Worm (Caenorhabditis elegans) whole organism, mixed stage, embryonic: ENCODE measurements around the gene R02F2.4.

Experiments used
- M03D4.4 ChIP-seq: sonication (generic microtip); optimal IDR thresholded peaks from 2 replicates; lab custom pipeline; 2017; ENCODE audit warnings: mild to moderate bottlenecking, missing genetic modification characterization, missing compliant biosample characterization
- bed-3 ChIP-seq: fragments of 200-800 bp; sonication (Bioruptor generic); optimal IDR thresholded peaks from 3 replicates; lab custom pipeline; 2018; ENCODE audit warnings: mild to moderate bottlenecking, missing genetic modification characterization, moderate library complexity, missing compliant biosample characterization
- blmp-1 ChIP-seq: fragments of 150-350 bp; optimal IDR thresholded peaks from 2 replicates; lab custom pipeline; 2014; ENCODE audit warnings: missing biosample characterization, missing genetic modification characterization
- ceh-39 ChIP-seq: fragments of 150-350 bp; optimal IDR thresholded peaks from 2 replicates; lab custom pipeline; 2014; ENCODE audit warnings: missing biosample characterization, missing genetic modification characterization
- ceh-83 ChIP-seq: fragments of 200-800 bp; sonication (Bioruptor generic); optimal IDR thresholded peaks from 2 replicates; lab custom pipeline; 2018; ENCODE audit warnings: mild to moderate bottlenecking, missing genetic modification characterization, missing compliant biosample characterization
- ces-1 ChIP-seq: fragments of 150-350 bp; optimal IDR thresholded peaks from 2 replicates; lab custom pipeline; 2014; ENCODE audit warnings: missing biosample characterization, missing genetic modification reagents, missing genetic modification characterization
- cnd-1 ChIP-seq: fragments of 200-800 bp; sonication (Bioruptor generic); optimal IDR thresholded peaks from 2 replicates; lab custom pipeline; 2018; ENCODE audit warnings: mild to moderate bottlenecking, missing genetic modification characterization, missing compliant biosample characterization
- drap-1 ChIP-seq: fragments of 200-800 bp; sonication (Bioruptor generic); optimal IDR thresholded peaks from 3 replicates; lab custom pipeline; 2018; ENCODE audit warnings: mild to moderate bottlenecking, missing genetic modification characterization, missing compliant biosample characterization
- elt-1 ChIP-seq: sonication (generic microtip); optimal IDR thresholded peaks from 2 replicates; lab custom pipeline; 2017; ENCODE audit warnings: missing genetic modification characterization, mild to moderate bottlenecking, missing compliant biosample characterization, antibody characterized with exemption, moderate library complexity, borderline replicate concordance; ENCODE audit not compliant: insufficient read depth
- elt-3 ChIP-seq: fragments of 150-350 bp; optimal IDR thresholded peaks from 2 replicates; lab custom pipeline; 2014; ENCODE audit warnings: missing biosample characterization, missing genetic modification characterization
- flh-1 ChIP-seq: fragments of 200-800 bp; sonication (Bioruptor generic); optimal IDR thresholded peaks from 2 replicates; lab custom pipeline; 2018; ENCODE audit warnings: mild to moderate bottlenecking, missing genetic modification characterization, moderate library complexity, missing compliant biosample characterization
- ham-2 ChIP-seq: fragments of 200-800 bp; sonication (Bioruptor generic); optimal IDR thresholded peaks from 2 replicates; lab custom pipeline; 2018; ENCODE audit warnings: mild to moderate bottlenecking, missing genetic modification characterization, missing compliant biosample characterization
- hlh-1 ChIP-seq: fragments of 150-350 bp; optimal IDR thresholded peaks from 2 replicates; lab custom pipeline; 2014; ENCODE audit warnings: missing biosample characterization, missing genetic modification reagents, missing genetic modification characterization
- lin-13 ChIP-seq: fragments of 150-350 bp; optimal IDR thresholded peaks from 2 replicates; lab custom pipeline; 2014; ENCODE audit warnings: missing biosample characterization, missing genetic modification characterization
- lin-32 ChIP-seq: fragments of 200-800 bp; sonication (Bioruptor generic); optimal IDR thresholded peaks from 2 replicates; lab custom pipeline; 2018; ENCODE audit warnings: mild to moderate bottlenecking, missing genetic modification characterization, missing compliant biosample characterization
- lsy-2 ChIP-seq: fragments of 150-350 bp; optimal IDR thresholded peaks from 2 replicates; lab custom pipeline; 2014; ENCODE audit warnings: missing biosample characterization, missing genetic modification characterization
- mab-5 ChIP-seq: fragments of 150-350 bp; optimal IDR thresholded peaks from 2 replicates; lab custom pipeline; 2014; ENCODE audit warnings: missing biosample characterization, missing genetic modification characterization
- mep-1 ChIP-seq: fragments of 150-350 bp; optimal IDR thresholded peaks from 2 replicates; lab custom pipeline; 2017; ENCODE audit warnings: missing biosample characterization, missing genetic modification reagents, missing genetic modification characterization, inconsistent platforms
- mls-2 ChIP-seq: sonication (generic microtip); optimal IDR thresholded peaks from 2 replicates; lab custom pipeline; 2016; ENCODE audit warnings: mild to moderate bottlenecking, missing genetic modification characterization, moderate library complexity, missing compliant biosample characterization
- nhr-12 ChIP-seq: fragments of 150-350 bp; optimal IDR thresholded peaks from 2 replicates; lab custom pipeline; 2014; ENCODE audit warnings: missing biosample characterization, missing genetic modification characterization
- nhr-2 ChIP-seq: fragments of 150-350 bp; optimal IDR thresholded peaks from 2 replicates; lab custom pipeline; 2014; ENCODE audit warnings: missing biosample characterization, missing genetic modification characterization
- nhr-237 ChIP-seq: fragments of 150-350 bp; optimal IDR thresholded peaks from 2 replicates; lab custom pipeline; 2014; ENCODE audit warnings: missing biosample characterization, missing genetic modification characterization
- nhr-28 ChIP-seq: fragments of 150-350 bp; optimal IDR thresholded peaks from 2 replicates; lab custom pipeline; 2014; ENCODE audit warnings: missing biosample characterization, missing genetic modification characterization
- nhr-76 ChIP-seq: sonication (generic microtip); optimal IDR thresholded peaks from 2 replicates; lab custom pipeline; 2017; ENCODE audit warnings: missing biosample characterization, missing genetic modification characterization
- pha-4 ChIP-seq: fragments of 150-350 bp; optimal IDR thresholded peaks from 2 replicates; lab custom pipeline; 2018; ENCODE audit warnings: missing biosample characterization, missing genetic modification reagents, missing genetic modification characterization
- sem-2 ChIP-seq: fragments of 200-800 bp; sonication (Bioruptor generic); optimal IDR thresholded peaks from 2 replicates; lab custom pipeline; 2018; ENCODE audit warnings: mild to moderate bottlenecking, missing genetic modification characterization, missing compliant biosample characterization
- snpc-4 ChIP-seq: fragments of 150-350 bp; optimal IDR thresholded peaks from 2 replicates; lab custom pipeline; 2014; ENCODE audit warnings: missing biosample characterization, missing genetic modification characterization
- sptf-1 ChIP-seq: sonication (generic microtip); optimal IDR thresholded peaks from 2 replicates; lab custom pipeline; 2017; ENCODE audit warnings: mild to moderate bottlenecking, missing genetic modification characterization, moderate library complexity, missing compliant biosample characterization
- tbx-8 ChIP-seq: fragments of 200-800 bp; sonication (Bioruptor generic); optimal IDR thresholded peaks from 2 replicates; lab custom pipeline; 2018; ENCODE audit warnings: mild to moderate bottlenecking, missing genetic modification characterization, moderate library complexity, missing compliant biosample characterization
- unc-120 ChIP-seq: sonication (generic microtip); optimal IDR thresholded peaks from 2 replicates; lab custom pipeline; 2017; ENCODE audit warnings: missing genetic modification characterization, missing compliant biosample characterization; ENCODE audit not compliant: poor library complexity, severe bottlenecking
- unc-62 ChIP-seq: fragments of 150-350 bp; optimal IDR thresholded peaks from 2 replicates; lab custom pipeline; 2014; ENCODE audit warnings: missing biosample characterization, missing genetic modification reagents, missing genetic modification characterization
- ztf-11 ChIP-seq: fragments of 150-350 bp; optimal IDR thresholded peaks from 2 replicates; lab custom pipeline; 2014; ENCODE audit warnings: missing biosample characterization, missing genetic modification characterization

Gene R02F2.4

DNA sequence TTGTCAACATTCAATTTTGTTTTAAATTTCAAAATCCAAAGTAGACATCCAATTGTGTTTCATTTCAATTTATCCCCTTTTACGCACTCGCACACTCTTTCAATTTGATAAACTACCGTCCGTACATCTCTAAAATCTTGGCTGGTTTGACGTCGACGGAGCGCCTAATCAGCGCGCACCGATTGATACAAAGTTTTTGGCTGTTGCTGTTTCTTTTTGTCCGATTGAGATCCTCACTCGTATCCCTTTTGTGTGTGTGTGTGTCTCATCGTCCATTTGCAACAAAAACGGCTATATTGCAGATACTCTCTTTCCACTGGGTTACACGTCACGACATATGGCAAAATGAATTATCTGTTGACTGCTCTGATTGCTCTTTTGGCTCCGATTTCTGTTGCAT lies 9.9 kb upstream of the R02F2.4 start, which contains the start of gene lon-1:
TSS of gene lon-1 (plus strand) at position 301 of the 400 bp plus-strand sequence.
- TF ChIP-seq mls-2 (tag; lab: Kevin White, UChicago) = no peak
- no peak for TF ChIP-seq lsy-2 (tag; lab: Kevin White, UChicago)
- TF ChIP-seq snpc-4 (tag; lab: Kevin White, UChicago) = no peak
- TF ChIP-seq hlh-1 (tag; lab: Kevin White, UChicago) = no peak
- no peak for TF ChIP-seq sem-2 (GFP tag; lab: Kevin White, UChicago)
- TF ChIP-seq ceh-83 (GFP tag; lab: Kevin White, UChicago) = no peak
- no peak for TF ChIP-seq lin-32 (GFP tag; lab: Kevin White, UChicago)
- TF ChIP-seq nhr-2 (tag; lab: Kevin White, UChicago) = no peak
- TF ChIP-seq bed-3 (GFP tag; lab: Kevin White, UChicago) = no peak
- TF ChIP-seq blmp-1 (tag; lab: Kevin White, UChicago) = no peak
- TF ChIP-seq drap-1 (GFP tag; lab: Kevin White, UChicago) = no peak

DNA sequence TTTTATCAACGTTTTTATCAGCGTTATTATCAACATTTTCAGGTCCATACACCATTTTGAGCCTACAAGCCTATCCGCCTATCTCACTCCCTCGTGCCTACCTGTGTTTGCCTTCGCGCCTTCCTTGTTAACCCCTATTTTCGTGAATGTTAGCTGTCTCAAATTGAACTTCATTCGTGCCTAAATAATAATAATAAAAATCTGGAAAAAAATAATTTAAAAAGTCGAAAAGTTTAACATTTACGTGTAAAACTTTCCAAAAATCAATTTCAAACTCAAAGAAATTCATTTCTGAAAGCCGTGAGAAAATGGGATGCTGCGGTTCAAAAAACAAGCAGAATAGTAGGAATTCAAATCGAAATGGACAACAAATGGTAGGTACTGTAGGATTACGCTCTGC lies 6.1 kb upstream of the R02F2.4 start, which contains the start of gene R02F2.10:
TSS of gene R02F2.10 (plus strand) at position 301 of the 400 bp plus-strand sequence.
- TF ChIP-seq nhr-2 (tag; lab: Kevin White, UChicago) (no peak), ceh-83 (GFP tag; lab: Kevin White, UChicago) (no peak), nhr-12 (tag; lab: Kevin White, UChicago) (no peak), cnd-1 (tag; lab: Kevin White, UChicago) (no peak), lin-13 (tag; lab: Kevin White, UChicago) (no peak), elt-1 (no peak), sptf-1 (tag; lab: Kevin White, UChicago) (no peak), tbx-8 (GFP tag; lab: Kevin White, UChicago) (no peak), bed-3 (GFP tag; lab: Kevin White, UChicago) (no peak), nhr-28 (tag; lab: Kevin White, UChicago) (no peak), hlh-1 (tag; lab: Kevin White, UChicago) (no peak)

DNA sequence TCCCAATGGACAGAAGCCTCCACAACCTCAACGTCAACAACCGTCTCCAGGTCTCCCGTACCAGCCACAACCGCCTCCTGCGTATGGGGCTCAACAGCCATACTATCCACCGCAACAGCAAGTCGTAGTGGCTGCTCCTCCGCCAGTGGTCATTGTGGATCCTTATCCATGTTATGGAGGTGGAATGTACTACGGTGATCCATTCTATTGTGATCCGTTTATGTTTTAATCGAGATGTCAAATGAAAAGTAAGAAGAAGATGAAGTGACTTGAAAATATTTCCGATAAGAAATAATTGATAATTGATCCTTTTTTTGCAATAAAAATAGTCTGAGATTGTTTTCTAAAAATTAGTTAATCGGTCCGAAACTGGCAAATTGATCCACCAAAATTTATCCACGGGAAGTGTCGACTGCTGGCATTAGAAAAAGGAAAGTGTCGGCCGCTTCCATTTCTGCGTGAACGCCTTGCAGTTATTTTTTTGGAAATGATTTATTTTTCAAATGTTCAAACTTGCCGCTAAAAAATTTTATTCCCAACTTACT lies 5.2 kb upstream of the R02F2.4 start, which contains the start of the genes R02F2.6 and R02F2.5:
TSS of gene R02F2.6 (minus strand) at position 101 of the 545 bp plus-strand sequence.
TSS of gene R02F2.5 (plus strand) at position 495 of the 545 bp plus-strand sequence.
- TF ChIP-seq ceh-39 (tag; lab: Kevin White, UChicago) (no peak), tbx-8 (GFP tag; lab: Kevin White, UChicago) (no peak), unc-120 (tag; lab: Kevin White, UChicago) (no peak), hlh-1 (tag; lab: Kevin White, UChicago) (no peak), nhr-76 (no peak), flh-1 (GFP tag; lab: Kevin White, UChicago) (no peak), snpc-4 (tag; lab: Kevin White, UChicago) (no peak), drap-1 (GFP tag; lab: Kevin White, UChicago) (no peak), elt-3 (tag; lab: Kevin White, UChicago) (no peak), nhr-12 (tag; lab: Kevin White, UChicago) (no peak), unc-62 (no peak), nhr-237 (tag; lab: Kevin White, UChicago) (no peak), lin-13 (tag; lab: Kevin White, UChicago) (no peak), lin-32 (GFP tag; lab: Kevin White, UChicago) (no peak), ztf-11 (tag; lab: Kevin White, UChicago) (no peak), cnd-1 (tag; lab: Kevin White, UChicago) (no peak), mab-5 (tag; lab: Kevin White, UChicago) (no peak), ces-1 (GFP tag; lab: Kevin White, UChicago) (no peak), nhr-2 (tag; lab: Kevin White, UChicago) (no peak), pha-4 (no peak)

DNA sequence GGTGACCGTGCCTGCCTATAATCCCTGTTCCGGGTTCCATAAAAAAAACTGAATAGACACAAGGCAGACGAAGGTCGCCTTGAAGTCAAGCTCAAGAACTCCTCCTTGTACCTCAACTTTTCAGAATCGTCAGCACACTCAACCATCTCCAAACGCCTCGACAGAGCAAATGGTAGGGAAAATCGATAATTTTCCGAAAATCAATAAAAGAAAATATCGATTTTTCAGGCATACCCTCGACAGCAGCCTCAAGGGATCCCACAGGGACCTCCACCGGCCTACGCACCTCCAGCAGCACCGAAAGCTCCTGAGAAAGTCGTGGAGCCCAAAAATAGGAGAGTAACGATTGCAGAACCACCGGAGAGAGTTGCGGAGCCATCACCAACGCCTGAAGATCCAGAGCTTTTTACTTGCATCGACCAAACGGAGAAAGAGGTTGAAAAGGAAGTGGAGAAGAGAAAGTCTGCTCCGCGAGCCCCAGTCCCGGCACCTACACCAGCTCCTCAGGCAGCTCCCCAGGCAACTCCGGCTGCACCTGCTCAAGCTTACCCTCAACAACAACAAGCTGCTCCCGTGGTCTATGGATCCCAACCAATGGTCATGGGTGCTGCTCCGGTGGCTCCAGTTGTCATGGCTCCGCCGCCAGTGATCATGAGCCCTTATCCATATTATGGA lies 4.5 kb upstream of the R02F2.4 start:
- no peak for TF ChIP-seq unc-62
- no peak for TF ChIP-seq mep-1 (tag; lab: Kevin White, UChicago)
- no peak for TF ChIP-seq elt-3 (tag; lab: Kevin White, UChicago)
- TF ChIP-seq ham-2 (GFP tag; lab: Kevin White, UChicago) = no peak
- TF ChIP-seq lsy-2 (tag; lab: Kevin White, UChicago) = no peak
- TF ChIP-seq bed-3 (GFP tag; lab: Kevin White, UChicago) = no peak
- no peak for TF ChIP-seq sem-2 (GFP tag; lab: Kevin White, UChicago)
- TF ChIP-seq mls-2 (tag; lab: Kevin White, UChicago) = no peak
- TF ChIP-seq tbx-8 (GFP tag; lab: Kevin White, UChicago) = no peak
- TF ChIP-seq nhr-76 = no peak
- TF ChIP-seq elt-1 = no peak
- no peak for TF ChIP-seq ztf-11 (tag; lab: Kevin White, UChicago)
- no peak for TF ChIP-seq ceh-39 (tag; lab: Kevin White, UChicago)
- no peak for TF ChIP-seq M03D4.4
- TF ChIP-seq unc-120 (tag; lab: Kevin White, UChicago) = no peak
